Fruit fly (Drosophila melanogaster) whole organism, wandering third instar larva: Measurements from ENCODE around the gene CG13713.

Experiments
- CrebA ChIP-seq: fragments of 200-800 bp; sonication (Bioruptor generic); optimal IDR thresholded peaks from 2 replicates; lab custom pipeline; 2016; ENCODE audit warnings: missing biosample characterization, mild to moderate bottlenecking, missing genetic modification characterization, borderline replicate concordance
- Rel ChIP-seq, 2 experiments: fragments of 200-800 bp; sonication (Bioruptor generic) in 1 of 2; optimal IDR thresholded peaks; 2 replicates in 1 of 2; 3 replicates in 1 of 2; lab custom pipeline; 2016 to 2019; ENCODE audit warnings: mild to moderate bottlenecking in 2 of 2, missing biosample characterization in 2 of 2, missing genetic modification characterization in 2 of 2, moderate library complexity in 1 of 2
- Vsx2 ChIP-seq: fragments of 200-300, 225-300 bp; sonication (Bioruptor generic); optimal IDR thresholded peaks from 2 replicates; lab custom pipeline; 2018; ENCODE audit warnings: missing biosample characterization, missing genetic modification characterization; ENCODE audit not compliant: partially characterized antibody
- dmrt93B ChIP-seq: fragments of 200-800 bp; sonication (Bioruptor generic); optimal IDR thresholded peaks from 2 replicates; lab custom pipeline; 2018; ENCODE audit warnings: missing biosample characterization, mild to moderate bottlenecking, missing genetic modification characterization
- pan ChIP-seq: fragments of >200 bp; optimal IDR thresholded peaks from 2 replicates; lab custom pipeline; 2017
- tai ChIP-seq: sonication (Bioruptor generic); optimal IDR thresholded peaks from 2 replicates; lab custom pipeline; 2016; ENCODE audit warnings: missing biosample characterization, missing genetic modification characterization

DNA sequence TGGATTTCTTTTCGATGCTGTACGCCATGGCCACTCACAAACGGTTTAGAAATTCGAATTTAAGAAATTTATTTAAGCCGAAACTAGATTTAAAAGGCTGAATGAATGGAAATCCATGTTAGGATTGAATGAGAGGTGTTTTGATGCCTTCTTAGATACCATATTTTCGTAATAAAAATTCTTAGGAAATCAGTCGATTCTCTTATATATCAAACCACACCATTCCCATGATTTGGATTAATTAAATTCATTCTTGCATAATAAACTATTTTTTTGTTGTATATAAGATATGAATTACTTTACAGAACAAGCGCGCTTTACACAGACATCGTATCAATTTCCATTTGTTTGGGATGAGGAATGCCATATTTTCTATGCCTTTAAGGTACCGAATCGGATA lies 8.7 kb upstream of the CG13713 start, which contains the start of gene CG7514:
- TF ChIP-seq Vsx2 (GFP tag; lab: Kevin White, UChicago) (no peak), tai (GFP tag; lab: Kevin White, UChicago) (no peak), pan (lab: Kevin White, UChicago) (no peak), CrebA (no peak), Rel (GFP tag; optimal IDR thresholded peaks at IDR 0.05; lab: Kevin White, UChicago) (no peak), Rel (tag; optimal IDR thresholded peaks at IDR 0.05; lab: Kevin White, UChicago) (no peak), dmrt93B (GFP tag; lab: Kevin White, UChicago) (no peak)
